Worm (Caenorhabditis elegans): Measurements from ENCODE around the gene hot-3.

- no peak for TF ChIP-seq hlh-30 (tag; optimal IDR thresholded peaks at IDR 0.05; ENCODE audit: insufficient read depth)
- no peak for TF ChIP-seq ces-1 (GFP tag; optimal IDR thresholded peaks at IDR 0.05)
- TF ChIP-seq nhr-28 (tag; optimal IDR thresholded peaks at IDR 0.05) = no peak
- no peak for TF ChIP-seq nhr-111 (GFP tag; optimal IDR thresholded peaks at IDR 0.05)
These were observed 29.8 kb downstream of the hot-3 start, which contains the start of gene W02B8.1 for ce11 chrII:13902014-13902413.
